Worm (Caenorhabditis elegans): ENCODE measurements around the gene hpo-34.

DNA sequence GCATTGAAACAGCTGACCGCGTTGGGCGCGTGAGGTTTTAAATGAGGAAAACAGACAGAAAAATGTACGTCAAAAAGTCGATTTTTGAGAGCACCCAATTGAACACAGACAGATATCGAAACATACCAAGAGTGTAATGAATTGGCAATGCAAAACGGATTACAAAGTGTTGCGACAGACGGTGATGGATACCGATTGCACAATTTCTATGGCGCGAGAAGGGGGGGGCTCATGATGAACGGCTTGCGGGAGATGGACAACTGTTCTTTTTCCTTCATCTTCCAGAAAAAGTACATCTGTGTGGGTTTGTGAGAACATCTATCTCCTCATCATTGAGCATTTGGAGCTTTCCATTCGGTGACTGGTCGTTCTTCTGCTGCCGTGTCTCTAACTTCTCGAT is 55.3 kb downstream of the hpo-34 start:
- no peak for TF ChIP-seq tab-1 (GFP tag; IDR thresholded peaks at IDR 0.05)
- TF ChIP-seq flt-1 (GFP tag; IDR thresholded peaks at IDR 0.05) = no peak
- TF ChIP-seq med-1 (GFP tag; optimal IDR thresholded peaks at IDR 0.05; ENCODE audit: insufficient read depth) = no peak
- TF ChIP-seq ztf-29 (GFP tag; IDR thresholded peaks at IDR 0.05) = no peak

All from whole organism, midembryonic.